Worm (Caenorhabditis elegans): ENCODE results near the gene str-140.

The str-140 gene

DNA sequence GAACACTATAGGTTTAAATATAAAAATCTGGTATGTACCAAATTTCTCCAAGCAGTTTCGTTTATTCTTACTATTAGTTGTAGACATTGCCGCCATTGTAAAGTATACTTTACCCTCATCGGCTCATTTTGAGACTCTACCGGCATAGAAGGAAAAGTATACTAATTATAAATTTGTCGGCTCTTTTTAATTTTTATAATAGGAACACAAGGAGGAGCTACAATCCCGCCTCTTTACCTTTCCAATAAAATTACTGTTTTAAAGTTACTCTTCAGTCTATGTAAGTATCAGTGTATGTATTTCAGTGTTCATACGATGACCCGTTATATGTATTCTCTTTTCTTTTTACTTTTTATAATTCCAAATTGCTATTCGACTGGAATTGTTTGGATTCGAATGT is 31.6 kb upstream of the str-140 start, which contains the start of gene sdz-23:
sdz-23 (plus strand) TSS at position 301 of the 400 bp plus-strand sequence.
- TF ChIP-seq nhr-6 (tag; optimal IDR thresholded peaks at IDR 0.05): no peak
- TF ChIP-seq sem-4 (tag; optimal IDR thresholded peaks at IDR 0.05): no peak
- no peak for TF ChIP-seq lin-13 (GFP tag; optimal IDR thresholded peaks at IDR 0.05)

DNA sequence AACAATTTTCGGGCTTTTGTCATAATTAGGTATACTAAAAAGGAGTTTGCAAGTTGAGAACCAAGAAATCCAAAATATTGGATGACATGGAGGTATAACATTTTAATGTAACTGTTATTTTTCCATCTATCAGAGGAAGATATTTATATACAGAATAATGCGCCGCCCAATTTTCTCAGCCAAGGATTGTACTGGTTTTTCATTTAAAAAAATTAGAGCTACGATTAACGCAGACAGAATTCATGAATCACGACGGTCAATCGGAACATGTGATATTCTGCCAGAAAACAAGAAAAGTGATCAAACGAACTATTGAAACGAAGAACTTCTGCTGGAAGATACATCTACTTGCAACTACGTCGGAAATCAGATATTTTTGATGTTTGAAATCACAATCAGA is 30.5 kb upstream of the str-140 start, which contains the start of gene str-145:
str-145 (minus strand) TSS at position 101 of the 400 bp plus-strand sequence.
- TF ChIP-seq sma-9 (GFP tag; optimal IDR thresholded peaks at IDR 0.05) (no peak), sma-9 (tag; optimal IDR thresholded peaks at IDR 0.05) (no peak), lin-39 (tag; optimal IDR thresholded peaks at IDR 0.05) (no peak), ztf-1 (GFP tag; conservative IDR thresholded peaks at IDR 0.05) (no peak), C34F6.9 (tag; optimal IDR thresholded peaks at IDR 0.05) (no peak), egl-27 (tag; optimal IDR thresholded peaks at IDR 0.05) (no peak), nhr-23 (tag; optimal IDR thresholded peaks at IDR 0.05) (no peak), blmp-1 (tag; optimal IDR thresholded peaks at IDR 0.05; ENCODE audit: insufficient read depth) (no peak), nhr-21 (tag; optimal IDR thresholded peaks at IDR 0.05) (no peak), Y55F3AM.14 (GFP tag; optimal IDR thresholded peaks at IDR 0.05) (no peak), ZK546.5 (tag; optimal IDR thresholded peaks at IDR 0.05) (no peak), nhr-25 (tag; optimal IDR thresholded peaks at IDR 0.05) (no peak), elt-3 (tag; optimal IDR thresholded peaks at IDR 0.05) (no peak), zag-1 (tag; optimal IDR thresholded peaks at IDR 0.05) (no peak), ceh-82 (tag; optimal IDR thresholded peaks at IDR 0.05) (no peak), lin-11 (tag; optimal IDR thresholded peaks at IDR 0.05) (no peak), lsy-2 (tag; optimal IDR thresholded peaks at IDR 0.05) (no peak), nhr-10 (tag; optimal IDR thresholded peaks at IDR 0.05) (no peak), ceh-16 (tag; optimal IDR thresholded peaks at IDR 0.05) (no peak)

DNA sequence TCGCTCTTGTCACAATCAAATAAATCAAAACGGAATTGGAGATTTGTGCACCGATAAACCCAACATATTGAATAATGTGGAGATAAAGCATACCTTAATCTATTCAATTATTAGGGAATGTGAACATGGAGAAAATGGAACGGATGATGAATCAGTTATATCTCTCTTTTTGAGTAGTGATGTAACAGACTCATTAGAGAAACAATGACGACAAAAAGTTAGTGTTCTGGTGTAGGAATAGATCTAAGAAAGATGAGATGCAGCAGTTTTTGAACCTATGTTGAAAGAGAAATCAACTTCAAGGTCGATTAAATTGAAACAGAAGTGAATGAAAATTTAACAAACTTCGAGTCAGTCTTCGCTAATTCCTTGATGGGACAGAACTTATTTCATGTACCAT is 27.7 kb upstream of the str-140 start, which contains the start of gene str-146:
str-146 (minus strand) TSS at position 101 of the 400 bp plus-strand sequence.
- TF ChIP-seq nhr-21 (tag; optimal IDR thresholded peaks at IDR 0.05) (no peak), sma-9 (GFP tag; optimal IDR thresholded peaks at IDR 0.05) (no peak), sma-9 (tag; optimal IDR thresholded peaks at IDR 0.05) (no peak), unc-62 (GFP tag; optimal IDR thresholded peaks at IDR 0.05) (no peak)

DNA sequence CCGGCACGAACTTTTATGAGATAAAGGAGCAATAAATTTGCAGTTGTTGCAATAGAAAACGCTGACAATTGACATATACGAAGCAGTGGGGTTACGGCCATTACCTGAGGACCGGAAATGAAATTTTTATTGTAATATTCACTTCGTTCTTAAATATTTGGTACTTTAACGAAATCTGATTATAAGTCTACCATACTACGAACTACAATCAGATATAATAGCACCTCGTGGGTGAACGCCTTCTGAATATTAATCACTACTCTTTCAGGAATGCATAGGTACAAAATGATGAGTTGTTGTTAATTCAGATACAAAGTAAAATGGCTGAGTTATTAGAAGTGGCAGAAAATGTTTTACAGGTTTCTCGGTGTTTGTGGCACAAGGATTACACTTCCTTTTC is 24.7 kb upstream of the str-140 start, which contains the start of gene str-129:
str-129 (minus strand) TSS at position 101 of the 400 bp plus-strand sequence.
- TF ChIP-seq elt-3 (tag; optimal IDR thresholded peaks at IDR 0.05) (no peak), crh-2 (tag; optimal IDR thresholded peaks at IDR 0.05) (no peak), C34F6.9 (tag; optimal IDR thresholded peaks at IDR 0.05) (no peak), ceh-16 (tag; optimal IDR thresholded peaks at IDR 0.05) (no peak), ztf-11 (tag; optimal IDR thresholded peaks at IDR 0.05) (no peak), nhr-25 (tag; optimal IDR thresholded peaks at IDR 0.05) (no peak), R02D3.7 (tag; optimal IDR thresholded peaks at IDR 0.05) (no peak), mab-5 (tag; optimal IDR thresholded peaks at IDR 0.05) (no peak), aly-2 (tag; optimal IDR thresholded peaks at IDR 0.05) (no peak), unc-62 (GFP tag; optimal IDR thresholded peaks at IDR 0.05) (no peak), F13H6.1 (tag; optimal IDR thresholded peaks at IDR 0.05) (no peak), Y55F3AM.14 (GFP tag; optimal IDR thresholded peaks at IDR 0.05) (no peak), lsy-2 (tag; optimal IDR thresholded peaks at IDR 0.05) (no peak), snpc-4 (tag; optimal IDR thresholded peaks at IDR 0.05) (no peak), peb-1 (tag; optimal IDR thresholded peaks at IDR 0.05) (no peak), fos-1 (tag; optimal IDR thresholded peaks at IDR 0.05) (no peak)

DNA sequence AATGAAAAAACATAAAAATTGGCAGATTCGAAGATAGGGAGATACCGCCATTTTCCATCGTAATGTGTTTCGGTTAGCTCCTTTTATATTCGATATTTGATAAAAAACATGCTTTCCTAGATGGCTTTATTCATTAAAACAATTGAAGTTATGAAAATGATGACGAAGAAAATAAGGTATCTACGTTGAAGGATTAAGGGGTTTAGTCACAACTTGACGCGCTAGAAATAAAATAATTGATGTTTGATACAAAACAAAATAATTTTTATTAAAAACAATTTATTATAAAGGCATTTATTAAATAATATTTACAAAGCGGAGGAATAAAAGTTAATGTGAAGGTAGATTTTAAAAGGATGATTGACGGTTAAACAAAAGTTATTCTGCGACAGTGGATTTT is 22.9 kb upstream of the str-140 start, which contains the start of gene str-130:
str-130 (minus strand) TSS at position 101 of the 400 bp plus-strand sequence.
- TF ChIP-seq unc-62 (GFP tag; optimal IDR thresholded peaks at IDR 0.05) (no peak), ZK546.5 (tag; optimal IDR thresholded peaks at IDR 0.05) (no peak), nhr-6 (tag; optimal IDR thresholded peaks at IDR 0.05) (no peak), nhr-12 (tag; optimal IDR thresholded peaks at IDR 0.05) (no peak), ceh-82 (tag; optimal IDR thresholded peaks at IDR 0.05) (no peak), fos-1 (tag; optimal IDR thresholded peaks at IDR 0.05) (no peak), ztf-4 (tag; optimal IDR thresholded peaks at IDR 0.05) (no peak), nhr-11 (tag; optimal IDR thresholded peaks at IDR 0.05) (no peak), lin-13 (GFP tag; optimal IDR thresholded peaks at IDR 0.05) (no peak), aly-2 (tag; optimal IDR thresholded peaks at IDR 0.05) (no peak), unc-55 (GFP tag; optimal IDR thresholded peaks at IDR 0.05) (no peak), gmeb-1 (tag; optimal IDR thresholded peaks at IDR 0.05) (no peak), ceh-16 (tag; optimal IDR thresholded peaks at IDR 0.05) (no peak), sem-4 (tag; optimal IDR thresholded peaks at IDR 0.05) (no peak), elt-1 (tag; optimal IDR thresholded peaks at IDR 0.05) (no peak), nhr-23 (tag; optimal IDR thresholded peaks at IDR 0.05) (no peak), Y55F3AM.14 (GFP tag; optimal IDR thresholded peaks at IDR 0.05) (no peak), nhr-77 (tag; optimal IDR thresholded peaks at IDR 0.05) (no peak)

All from whole organism, L2 larva.